Fruit fly (Drosophila melanogaster): ENCODE results near the gene Spase22-23.

The Spase22-23 gene

DNA sequence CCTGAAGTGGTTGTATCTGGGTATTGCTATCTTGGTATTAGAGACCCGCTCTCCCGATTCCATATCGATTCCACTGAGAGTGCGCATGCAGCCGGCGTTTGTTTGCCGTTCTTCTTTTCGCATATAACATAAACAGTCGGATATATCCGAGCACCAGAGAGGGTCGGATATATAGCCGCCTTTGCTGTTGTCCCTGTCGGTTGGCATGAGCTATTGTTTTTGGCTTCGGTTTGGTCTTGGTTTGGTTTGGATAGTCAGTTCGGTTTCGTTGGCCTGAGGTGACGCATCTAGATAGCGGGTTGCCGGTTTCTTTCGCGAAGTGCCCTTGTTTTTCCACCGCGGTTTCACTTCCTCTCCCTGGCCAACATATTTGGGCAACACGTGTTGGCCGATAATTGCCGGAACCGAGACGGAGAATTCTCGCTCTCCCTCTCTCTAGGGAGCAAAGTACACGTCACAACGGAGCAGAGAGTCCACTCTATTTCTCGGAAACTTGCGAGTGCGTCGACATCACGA lies 43.0 kb upstream of the Spase22-23 start, which contains the start of gene Orct2 (continued):
- TF ChIP-seq CG6254 (GFP tag; optimal IDR thresholded peaks at IDR 0.05), result no peak
- TF ChIP-seq tio (GFP tag; optimal IDR thresholded peaks at IDR 0.05), result no peak
- no peak for TF ChIP-seq pho (GFP tag; optimal IDR thresholded peaks at IDR 0.05)
- no peak for TF ChIP-seq CG15011 (GFP tag; optimal IDR thresholded peaks at IDR 0.05)
- TF ChIP-seq crol (GFP tag; IDR thresholded peaks at IDR 0.05), result peak; percentile 84
- no peak for TF ChIP-seq CG7963 (GFP tag; IDR thresholded peaks at IDR 0.05; ENCODE audit: partially characterized antibody)
- peak; percentile 66 for TF ChIP-seq CG34376 (GFP tag; optimal IDR thresholded peaks at IDR 0.05)
- TF ChIP-seq tll (GFP tag; optimal IDR thresholded peaks at IDR 0.05), result peak in 1 of 2 experiments; percentile 38
- TF ChIP-seq CG32532 (GFP tag; IDR thresholded peaks at IDR 0.05), result 0 out of 2 replicates have a peak, but pooled peaks have one; percentile 6
- TF ChIP-seq Stat92E (GFP tag; optimal IDR thresholded peaks at IDR 0.05), result peak in 1 of 3 experiments; percentile 4
- TF ChIP-seq Ravus (GFP tag; IDR thresholded peaks at IDR 0.05), result peak; percentile 32
- TF ChIP-seq Antp (GFP tag; optimal IDR thresholded peaks at IDR 0.05), result peak; percentile 15
- peak; percentile 80 for TF ChIP-seq kni (GFP tag; optimal IDR thresholded peaks at IDR 0.05)
- TF ChIP-seq bcd (GFP tag; optimal IDR thresholded peaks at IDR 0.05), result no peak
- TF ChIP-seq Mes4 (GFP tag; optimal IDR thresholded peaks at IDR 0.05), result no peak
- peak; percentile 76 for TF ChIP-seq rib (GFP tag; IDR thresholded peaks at IDR 0.05)
- peak; percentile 27; the same call in 1 of the 3 replicates for TF ChIP-seq Dbx (GFP tag; IDR thresholded peaks at IDR 0.05)
- TF ChIP-seq CG15601 (tag; optimal IDR thresholded peaks at IDR 0.05), result no peak
- TF ChIP-seq Hmr (GFP tag; optimal IDR thresholded peaks at IDR 0.05), result peak; percentile 53
- no peak for TF ChIP-seq lov (optimal IDR thresholded peaks at IDR 0.05)
- no peak for TF ChIP-seq lov (GFP tag; IDR thresholded peaks at IDR 0.05)
- TF ChIP-seq Nf-YB (GFP tag; optimal IDR thresholded peaks at IDR 0.05), result peak; percentile 6
- TF ChIP-seq her (GFP tag; optimal IDR thresholded peaks at IDR 0.05), result peak; percentile 8
- TF ChIP-seq HHEX (GFP tag; optimal IDR thresholded peaks at IDR 0.05), result peak; percentile 25
- TF ChIP-seq onecut (GFP tag; IDR thresholded peaks at IDR 0.05), result peak; percentile 77
- TF ChIP-seq CG11093 (GFP tag; IDR thresholded peaks at IDR 0.05), result no peak
- peak; percentile 4 for TF ChIP-seq YL-1 (GFP tag; optimal IDR thresholded peaks at IDR 0.05)
- peak; percentile 50; the same call in 1 of the 2 replicates for TF ChIP-seq Bgb (GFP tag; IDR thresholded peaks at IDR 0.05; ENCODE audit: partially characterized antibody)
- peak; percentile 35; the same call in 1 of the 2 replicates for TF ChIP-seq Drgx (GFP tag; IDR thresholded peaks at IDR 0.05)
- no peak for TF ChIP-seq CG3163 (GFP tag; optimal IDR thresholded peaks at IDR 0.05)
- TF ChIP-seq gce (GFP tag; IDR thresholded peaks at IDR 0.05), result 0 out of 3 replicates have a peak, but pooled peaks have one; percentile 43
- peak; percentile 46 for TF ChIP-seq CG15514 (GFP tag; optimal IDR thresholded peaks at IDR 0.05)
- peak; percentile 36 for TF ChIP-seq grn (GFP tag; optimal IDR thresholded peaks at IDR 0.05)
- peak; percentile 42 for TF ChIP-seq CG6854 (GFP tag; optimal IDR thresholded peaks at IDR 0.05)
- TF ChIP-seq CG17328 (GFP tag; IDR thresholded peaks at IDR 0.05), result no peak
- TF ChIP-seq Xrp1 (GFP tag; IDR thresholded peaks at IDR 0.05), result no peak
- no peak for TF ChIP-seq Hr78 (GFP tag; optimal IDR thresholded peaks at IDR 0.05)
- peak; percentile 79 for TF ChIP-seq gsb-n (tag; optimal IDR thresholded peaks at IDR 0.05)
- TF ChIP-seq nom (GFP tag; optimal IDR thresholded peaks at IDR 0.05), result peak; percentile 74
- TF ChIP-seq Nf-YC (tag; optimal IDR thresholded peaks at IDR 0.05), result peak; percentile 60
- TF ChIP-seq cg (GFP tag; optimal IDR thresholded peaks at IDR 0.05), result peak; percentile 27
- TF ChIP-seq CkIIα-i1 (GFP tag; IDR thresholded peaks at IDR 0.05), result no peak
- TF ChIP-seq Fer1 (GFP tag; optimal IDR thresholded peaks at IDR 0.05), result peak; percentile 68
- TF ChIP-seq CG17829 (tag; optimal IDR thresholded peaks at IDR 0.05), result no peak
- peak; percentile 55; the same call in 2 of the 3 replicates for TF ChIP-seq zfh1 (GFP tag; IDR thresholded peaks at IDR 0.05)
- TF ChIP-seq D19A (tag; optimal IDR thresholded peaks at IDR 0.05), result peak; percentile 14
- TF ChIP-seq CG34224 (GFP tag; IDR thresholded peaks at IDR 0.05; ENCODE audit: partially characterized antibody), result peak; percentile 24; the same call in 1 of the 3 replicates
- TF ChIP-seq CG3065 (GFP tag; optimal IDR thresholded peaks at IDR 0.05), result no peak
- peak; percentile 23 for TF ChIP-seq Kr (GFP tag; optimal IDR thresholded peaks at IDR 0.05)
